Fruit fly (Drosophila melanogaster) whole organism, prepupa: Measurements from ENCODE around the gene CG42471.

ENCODE experiments used
- Blimp-1 ChIP-seq: fragments of 200-800 bp; sonication (Bioruptor generic); optimal IDR thresholded peaks from 3 replicates; lab custom pipeline; 2017; ENCODE audit warnings: missing biosample characterization, missing genetic modification characterization, mild to moderate bottlenecking, moderate library complexity, missing genetic modification reagents
- CG11762 ChIP-seq: fragments of 200-800 bp; sonication (Bioruptor generic); optimal IDR thresholded peaks from 3 replicates; lab custom pipeline; 2016; ENCODE audit warnings: missing biosample characterization, missing genetic modification characterization; ENCODE audit not compliant: insufficient read depth
- CG15336 ChIP-seq: fragments of 200-800 bp; sonication (Bioruptor generic); IDR thresholded peaks from 2 replicates; pipeline ENCODE4 v1.3.6; 2022; ENCODE audit warnings: missing biosample characterization, missing genetic modification characterization
- CG1621 ChIP-seq: fragments of 200-800 bp; sonication (Bioruptor generic); optimal IDR thresholded peaks from 3 replicates; lab custom pipeline; 2018; ENCODE audit warnings: missing biosample characterization, mild to moderate bottlenecking, missing genetic modification characterization
- CG3032 ChIP-seq: fragments of 200-800 bp; optimal IDR thresholded peaks from 2 replicates; lab custom pipeline; 2019; ENCODE audit warnings: missing biosample characterization, mild to moderate bottlenecking, missing genetic modification characterization, moderate library complexity
- CG31627 ChIP-seq: fragments of 200-800 bp; sonication (Bioruptor generic); optimal IDR thresholded peaks from 3 replicates; lab custom pipeline; 2016; ENCODE audit warnings: missing biosample characterization, missing genetic modification characterization
- CG34406 ChIP-seq: fragments of 200-800 bp; sonication (Bioruptor generic); optimal IDR thresholded peaks from 3 replicates; lab custom pipeline; 2016; ENCODE audit warnings: missing biosample characterization, missing genetic modification characterization
- CG6854 ChIP-seq: fragments of 200-800 bp; sonication (Bioruptor generic); optimal IDR thresholded peaks from 2 replicates; lab custom pipeline; 2017; ENCODE audit warnings: missing biosample characterization, mild to moderate bottlenecking, missing genetic modification characterization
- CG7368 ChIP-seq: fragments of 200-800 bp; sonication (Bioruptor generic); optimal IDR thresholded peaks from 3 replicates; lab custom pipeline; 2016; ENCODE audit warnings: missing biosample characterization, missing genetic modification characterization
- CG8119 ChIP-seq: fragments of 200-800 bp; sonication (Bioruptor generic); IDR thresholded peaks from 3 replicates; pipeline ENCODE4 v1.3.6; 2022; ENCODE audit warnings: missing biosample characterization, missing genetic modification characterization
- CG9139 ChIP-seq: fragments of 200-800 bp; sonication (Bioruptor generic); optimal IDR thresholded peaks from 3 replicates; lab custom pipeline; 2017; ENCODE audit warnings: missing biosample characterization, mild to moderate bottlenecking, missing genetic modification characterization
- Eip75B ChIP-seq: fragments of 200-800 bp; sonication (Bioruptor generic); optimal IDR thresholded peaks from 3 replicates; lab custom pipeline; 2016; ENCODE audit warnings: missing biosample characterization, missing genetic modification characterization
- Eip93F ChIP-seq: fragments of 200-800 bp; sonication (Bioruptor generic); optimal IDR thresholded peaks from 2 replicates; lab custom pipeline; 2016; ENCODE audit warnings: missing biosample characterization, mild to moderate bottlenecking, missing genetic modification characterization
- Hr38 ChIP-seq: sonication (Bioruptor generic); optimal IDR thresholded peaks from 2 replicates; lab custom pipeline; 2016; ENCODE audit warnings: missing biosample characterization, missing genetic modification characterization
- Hr39 ChIP-seq: fragments of 200-800 bp; sonication (Bioruptor generic); optimal IDR thresholded peaks from 2 replicates; lab custom pipeline; 2016; ENCODE audit warnings: missing biosample characterization, missing genetic modification characterization
- Hr4 ChIP-seq: fragments of 200-800 bp; sonication (Bioruptor generic); optimal IDR thresholded peaks from 3 replicates; lab custom pipeline; 2016; ENCODE audit warnings: missing biosample characterization, missing genetic modification characterization
- Sox102F ChIP-seq: fragments of 200-800 bp; sonication (Bioruptor generic); optimal IDR thresholded peaks from 2 replicates; lab custom pipeline; 2016; ENCODE audit warnings: missing biosample characterization, mild to moderate bottlenecking, missing genetic modification characterization
- Sox15 ChIP-seq: fragments of 200-800 bp; sonication (Bioruptor generic); optimal IDR thresholded peaks from 3 replicates; lab custom pipeline; 2016; ENCODE audit warnings: missing biosample characterization, missing genetic modification characterization
- achi ChIP-seq: fragments of 200-800 bp; sonication (Bioruptor generic); optimal IDR thresholded peaks from 3 replicates; lab custom pipeline; 2016; ENCODE audit warnings: missing biosample characterization, missing genetic modification characterization
- cyc ChIP-seq: fragments of 200-800 bp; sonication (Bioruptor generic); optimal IDR thresholded peaks from 3 replicates; lab custom pipeline; 2016; ENCODE audit warnings: missing biosample characterization, missing genetic modification characterization
- dsx ChIP-seq: fragments of 200-800 bp; optimal IDR thresholded peaks from 3 replicates; lab custom pipeline; 2019; ENCODE audit warnings: missing biosample characterization, mild to moderate bottlenecking, missing genetic modification characterization, moderate library complexity; ENCODE audit not compliant: poor library complexity, severe bottlenecking
- eg ChIP-seq: fragments of 200-800 bp; sonication (Bioruptor generic); IDR thresholded peaks from 3 replicates; pipeline ENCODE4 v1.3.6; 2022; ENCODE audit warnings: missing biosample characterization, missing genetic modification characterization
- esn ChIP-seq: fragments of 200-800 bp; sonication (Bioruptor generic); optimal IDR thresholded peaks from 2 replicates; lab custom pipeline; 2016; ENCODE audit warnings: missing biosample characterization, mild to moderate bottlenecking, missing genetic modification characterization, moderate library complexity
- fd59A ChIP-seq: fragments of 200-800 bp; sonication (Bioruptor generic); optimal IDR thresholded peaks from 2 replicates; lab custom pipeline; 2017; ENCODE audit warnings: missing biosample characterization, mild to moderate bottlenecking, missing genetic modification characterization, missing genetic modification reagents
- fd85E ChIP-seq: fragments of 200-800 bp; sonication (Bioruptor generic); optimal IDR thresholded peaks from 3 replicates; lab custom pipeline; 2016; ENCODE audit warnings: missing biosample characterization, missing genetic modification characterization
- fkh ChIP-seq: fragments of 200-800 bp; sonication (Bioruptor generic); optimal IDR thresholded peaks from 3 replicates; lab custom pipeline; 2017; ENCODE audit warnings: missing biosample characterization, mild to moderate bottlenecking, missing genetic modification characterization, moderate library complexity
- lz ChIP-seq: fragments of 200-800 bp; sonication (Bioruptor generic); optimal IDR thresholded peaks from 3 replicates; lab custom pipeline; 2016; ENCODE audit warnings: missing biosample characterization, missing genetic modification characterization
- salr ChIP-seq, 2 experiments: fragments of 200-800 bp; sonication (Bioruptor generic); optimal IDR thresholded peaks; 3 replicates each; lab custom pipeline; 2016 to 2018; ENCODE audit warnings: missing biosample characterization in 2 of 2, missing genetic modification characterization in 2 of 2, mild to moderate bottlenecking in 1 of 2
- spab ChIP-seq: fragments of 200-800 bp; sonication (Bioruptor generic); optimal IDR thresholded peaks from 2 replicates; lab custom pipeline; 2017; ENCODE audit warnings: missing biosample characterization, mild to moderate bottlenecking, missing genetic modification characterization, missing genetic modification reagents
- svp ChIP-seq: fragments of 200-800 bp; sonication (Bioruptor generic); peaks from one replicate; lab custom pipeline; 2016; ENCODE audit warnings: missing biosample characterization, missing genetic modification characterization
- topi ChIP-seq: fragments of 200-800 bp; sonication (Bioruptor generic); optimal IDR thresholded peaks from 3 replicates; lab custom pipeline; 2016; ENCODE audit warnings: missing biosample characterization, missing genetic modification characterization
- vri ChIP-seq: fragments of 200-800 bp; sonication (Bioruptor generic); optimal IDR thresholded peaks from 3 replicates; lab custom pipeline; 2016; ENCODE audit warnings: missing biosample characterization, mild to moderate bottlenecking, missing genetic modification characterization

The CG42471 gene

dm6 chr2L:11753922-11754321 is at the start of gene CG42471:
Gene CG42471, minus strand, starts transcription at chr2L:11754022.
- TF ChIP-seq fkh = no peak

DNA sequence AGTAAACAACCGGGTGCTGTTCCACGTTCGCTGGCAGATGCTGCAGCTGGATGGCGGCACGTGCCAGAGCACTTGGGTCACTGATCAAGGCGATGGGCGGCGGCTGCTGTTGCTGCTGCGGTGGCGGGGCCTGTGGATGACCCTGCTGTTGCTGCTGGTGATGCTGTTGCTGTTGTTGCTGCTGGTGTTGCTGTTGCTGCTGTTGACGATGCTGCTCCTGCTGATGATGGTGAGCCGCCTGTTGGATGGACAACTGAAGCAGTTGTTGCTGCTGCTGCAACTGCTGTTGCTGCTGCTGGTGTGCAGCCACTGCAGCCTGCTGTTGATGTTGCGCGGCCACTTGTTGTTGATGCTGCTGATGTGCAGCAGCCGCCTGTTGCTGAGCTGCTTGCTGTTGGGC is 43.3 kb upstream of the CG42471 start:
- TF ChIP-seq CG8119 (GFP tag; lab: Robert Waterston, UW) (no peak), CG9139 (GFP tag; lab: Kevin White, UChicago) (no peak), fd85E (GFP tag; lab: Kevin White, UChicago) (no peak), fkh (no peak), fd59A (GFP tag; lab: Kevin White, UChicago) (no peak), lz (no peak), Eip75B (GFP tag; lab: Kevin White, UChicago) (no peak), Eip93F (GFP tag; lab: Kevin White, UChicago) (no peak), cyc (GFP tag; lab: Kevin White, UChicago) (no peak), CG3032 (tag; lab: Kevin White, UChicago) (no peak), svp (GFP tag; lab: Kevin White, UChicago) (no peak), Hr4 (GFP tag; lab: Kevin White, UChicago) (no peak), CG15336 (GFP tag; lab: Robert Waterston, UW) (no peak), Blimp-1 (GFP tag; lab: Kevin White, UChicago) (no peak), topi (GFP tag; lab: Kevin White, UChicago) (no peak)

DNA sequence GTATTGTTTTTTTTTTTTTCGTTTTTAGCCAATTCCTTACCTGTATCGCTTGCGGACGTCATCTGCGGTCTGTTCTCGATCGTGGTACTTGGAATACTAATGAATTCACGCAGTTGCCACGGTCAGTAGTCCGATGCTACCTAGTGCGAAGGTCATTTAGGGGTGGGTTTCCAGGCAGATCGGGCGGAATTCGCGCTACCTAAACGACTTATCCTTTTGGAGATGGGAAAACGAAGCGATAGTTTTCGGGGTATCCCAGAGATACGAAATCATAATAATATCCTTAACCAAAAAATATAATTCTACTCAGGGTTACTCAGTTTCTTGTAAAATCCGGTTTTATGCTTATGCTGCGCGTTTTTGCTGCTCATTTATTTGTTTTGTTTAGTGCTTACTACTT is 40.2 kb upstream of the CG42471 start, which contains the start of gene CG14937:
CG14937 (minus strand) TSS at position 101 of the 400 bp plus-strand sequence.
- no peak for TF ChIP-seq Sox15 (GFP tag; lab: Kevin White, UChicago)
- TF ChIP-seq cyc (GFP tag; lab: Kevin White, UChicago) = no peak
- TF ChIP-seq spab (GFP tag; lab: Kevin White, UChicago) = no peak
- TF ChIP-seq CG8119 (GFP tag; lab: Robert Waterston, UW) = no peak
- no peak for TF ChIP-seq eg (GFP tag; lab: Robert Waterston, UW)
- no peak for TF ChIP-seq CG3032 (tag; lab: Kevin White, UChicago)

- TF ChIP-seq CG7368 (GFP tag; lab: Kevin White, UChicago) (no peak), CG8119 (GFP tag; lab: Robert Waterston, UW) (no peak), achi (no peak), eg (GFP tag; lab: Robert Waterston, UW) (no peak), esn (GFP tag; lab: Kevin White, UChicago) (no peak)
These were observed 38.4 kb upstream of the CG42471 start, which contains the start of gene Tsp33B for dm6 chr2L:11792265-11792664. Gene Tsp33B, minus strand, starts transcription at chr2L:11792365.

- TF ChIP-seq CG3032 (tag; lab: Kevin White, UChicago) = no peak
- TF ChIP-seq Hr39 (GFP tag; lab: Kevin White, UChicago) = no peak
- TF ChIP-seq CG6854 (GFP tag; lab: Kevin White, UChicago) = no peak
- TF ChIP-seq CG8119 (GFP tag; lab: Robert Waterston, UW) = no peak
- TF ChIP-seq CG34406 (GFP tag; lab: Kevin White, UChicago) = no peak
- no peak for TF ChIP-seq fkh
- no peak for TF ChIP-seq CG31627
- no peak for TF ChIP-seq CG1621 (tag; lab: Kevin White, UChicago)
- TF ChIP-seq salr (GFP tag; optimal IDR thresholded peaks at IDR 0.05; lab: Kevin White, UChicago) = no peak
- no peak for TF ChIP-seq lz
- TF ChIP-seq CG7368 (GFP tag; lab: Kevin White, UChicago) = no peak
- TF ChIP-seq dsx (GFP tag; lab: Kevin White, UChicago) = no peak
- no peak for TF ChIP-seq CG11762 (GFP tag; lab: Kevin White, UChicago)
- TF ChIP-seq Sox102F = no peak
- no peak for TF ChIP-seq CG15336 (GFP tag; lab: Robert Waterston, UW)
- no peak for TF ChIP-seq Hr38 (GFP tag; lab: Kevin White, UChicago)
- no peak for TF ChIP-seq Hr4 (GFP tag; lab: Kevin White, UChicago)
- TF ChIP-seq Eip75B (GFP tag; lab: Kevin White, UChicago) = no peak
- TF ChIP-seq vri (GFP tag; lab: Kevin White, UChicago) = no peak
These were observed 35.9 kb upstream of the CG42471 start, which contains the start of gene CG14932 for dm6 chr2L:11789690-11790089. Gene CG14932, plus strand, starts transcription at chr2L:11789919.
